Worm (Caenorhabditis elegans) whole organism, L2 larva: Measurements from ENCODE around the gene C35B1.4.

Experiments
- C34F6.9 ChIP-seq: fragments of 150-350 bp; optimal IDR thresholded peaks from 2 replicates; lab custom pipeline; 2014; ENCODE audit warnings: missing biosample characterization, missing genetic modification characterization
- F13H6.1 ChIP-seq: sonication (generic microtip); optimal IDR thresholded peaks from 2 replicates; lab custom pipeline; 2016; ENCODE audit warnings: missing genetic modification characterization, missing compliant biosample characterization
- R02D3.7 ChIP-seq: fragments of 150-350 bp; optimal IDR thresholded peaks from 2 replicates; lab custom pipeline; 2014; ENCODE audit warnings: missing biosample characterization, missing genetic modification characterization
- Y55F3AM.14 ChIP-seq: fragments of 200-800 bp; sonication (Bioruptor generic); optimal IDR thresholded peaks from 2 replicates; lab custom pipeline; 2018; ENCODE audit warnings: mild to moderate bottlenecking, missing genetic modification characterization, missing compliant biosample characterization
- ZK546.5 ChIP-seq: sonication (generic microtip); optimal IDR thresholded peaks from 2 replicates; lab custom pipeline; 2017; ENCODE audit warnings: missing biosample characterization, missing genetic modification characterization
- alr-1 ChIP-seq: fragments of 150-350 bp; optimal IDR thresholded peaks from 2 replicates; lab custom pipeline; 2014; ENCODE audit warnings: missing biosample characterization, missing genetic modification characterization
- aly-2 ChIP-seq: fragments of 150-350 bp; optimal IDR thresholded peaks from 2 replicates; lab custom pipeline; 2014; ENCODE audit warnings: missing biosample characterization, missing genetic modification characterization
- ama-1 ChIP-seq: fragments of 150-350 bp; optimal IDR thresholded peaks from 2 replicates; lab custom pipeline; 2018; ENCODE audit warnings: inconsistent platforms
- ceh-16 ChIP-seq: fragments of 150-350 bp; optimal IDR thresholded peaks from 2 replicates; lab custom pipeline; 2014; ENCODE audit warnings: missing biosample characterization, missing genetic modification characterization
- ceh-82 ChIP-seq: fragments of 150-350 bp; optimal IDR thresholded peaks from 2 replicates; lab custom pipeline; 2014; ENCODE audit warnings: missing biosample characterization, missing genetic modification characterization
- crh-2 ChIP-seq: sonication (generic microtip); optimal IDR thresholded peaks from 2 replicates; lab custom pipeline; 2017; ENCODE audit warnings: missing biosample characterization, missing genetic modification characterization
- elt-1 ChIP-seq: fragments of 150-350 bp; optimal IDR thresholded peaks from 2 replicates; lab custom pipeline; 2014; ENCODE audit warnings: missing biosample characterization, missing genetic modification characterization
- elt-3 ChIP-seq: sonication (generic microtip); optimal IDR thresholded peaks from 2 replicates; lab custom pipeline; 2017; ENCODE audit warnings: missing biosample characterization, missing genetic modification characterization
- fos-1 ChIP-seq: fragments of 150-350 bp; optimal IDR thresholded peaks from 2 replicates; lab custom pipeline; 2014; ENCODE audit warnings: missing biosample characterization, missing genetic modification characterization
- gmeb-1 ChIP-seq: fragments of 150-350 bp; optimal IDR thresholded peaks from 2 replicates; lab custom pipeline; 2014; ENCODE audit warnings: missing biosample characterization, missing genetic modification characterization
- lin-11 ChIP-seq: fragments of 150-350 bp; sonication (generic microtip); optimal IDR thresholded peaks from 2 replicates; lab custom pipeline; 2014; ENCODE audit warnings: missing biosample characterization, missing genetic modification characterization, inconsistent platforms, mixed read lengths
- lin-13 ChIP-seq: fragments of 150-350 bp; optimal IDR thresholded peaks from 2 replicates; lab custom pipeline; 2014; ENCODE audit warnings: missing biosample characterization, missing genetic modification reagents, missing genetic modification characterization
- lin-39 ChIP-seq: fragments of 150-350 bp; optimal IDR thresholded peaks from 2 replicates; lab custom pipeline; 2014; ENCODE audit warnings: missing biosample characterization, missing genetic modification reagents, missing genetic modification characterization
- lsy-2 ChIP-seq, 2 experiments: fragments of 150-350 bp in 1 of 2; sonication (generic microtip) in 1 of 2; optimal IDR thresholded peaks; 2 replicates each; lab custom pipeline; 2014 to 2017; ENCODE audit warnings: missing biosample characterization in 2 of 2, missing genetic modification characterization in 2 of 2
- mab-5 ChIP-seq: fragments of 150-350 bp; optimal IDR thresholded peaks from 2 replicates; lab custom pipeline; 2014; ENCODE audit warnings: missing biosample characterization, missing genetic modification characterization
- mdl-1 ChIP-seq, 2 experiments: fragments of 150-350 bp in 1 of 2; sonication (generic microtip) in 1 of 2; optimal IDR thresholded peaks; 2 replicates each; lab custom pipeline; 2017; ENCODE audit warnings: missing biosample characterization in 2 of 2, missing genetic modification characterization in 2 of 2
- nhr-10 ChIP-seq: sonication (generic microtip); optimal IDR thresholded peaks from 2 replicates; lab custom pipeline; 2017; ENCODE audit warnings: missing biosample characterization, missing genetic modification characterization
- nhr-11 ChIP-seq: fragments of 150-350 bp; optimal IDR thresholded peaks from 2 replicates; lab custom pipeline; 2014; ENCODE audit warnings: missing biosample characterization, missing genetic modification characterization
- nhr-12 ChIP-seq: fragments of 150-350 bp; optimal IDR thresholded peaks from 2 replicates; lab custom pipeline; 2014; ENCODE audit warnings: missing biosample characterization, missing genetic modification characterization
- nhr-129 ChIP-seq: fragments of 150-350 bp; optimal IDR thresholded peaks from 2 replicates; lab custom pipeline; 2014; ENCODE audit warnings: missing biosample characterization, missing genetic modification characterization
- nhr-23 ChIP-seq: fragments of 150-350 bp; optimal IDR thresholded peaks from 2 replicates; lab custom pipeline; 2014; ENCODE audit warnings: missing biosample characterization, missing genetic modification reagents, missing genetic modification characterization
- nhr-237 ChIP-seq: fragments of 150-350 bp; optimal IDR thresholded peaks from 2 replicates; lab custom pipeline; 2014; ENCODE audit warnings: missing biosample characterization, missing genetic modification characterization
- nhr-25 ChIP-seq: fragments of 150-350 bp; sonication (generic microtip); optimal IDR thresholded peaks from 3 replicates; lab custom pipeline; 2014; ENCODE audit warnings: missing biosample characterization, missing genetic modification characterization
- nhr-6 ChIP-seq: fragments of 150-350 bp; optimal IDR thresholded peaks from 2 replicates; lab custom pipeline; 2014; ENCODE audit warnings: missing biosample characterization, missing genetic modification characterization
- nhr-77 ChIP-seq: fragments of 150-350 bp; optimal IDR thresholded peaks from 2 replicates; lab custom pipeline; 2014; ENCODE audit warnings: missing biosample characterization, missing genetic modification characterization
- peb-1 ChIP-seq: fragments of 150-350 bp; optimal IDR thresholded peaks from 2 replicates; lab custom pipeline; 2014; ENCODE audit warnings: missing biosample characterization, missing genetic modification characterization
- skn-1 ChIP-seq: sonication (generic microtip); optimal IDR thresholded peaks from 2 replicates; lab custom pipeline; 2017; ENCODE audit warnings: missing biosample characterization, missing genetic modification characterization
- snpc-4 ChIP-seq: fragments of 150-350 bp; optimal IDR thresholded peaks from 2 replicates; lab custom pipeline; 2014; ENCODE audit warnings: missing biosample characterization, missing genetic modification characterization
- unc-55 ChIP-seq: fragments of 150-350 bp; sonication (generic microtip); optimal IDR thresholded peaks from 3 replicates; lab custom pipeline; 2014; ENCODE audit warnings: missing biosample characterization, missing genetic modification reagents, missing genetic modification characterization
- ztf-1 ChIP-seq: fragments of 200-800 bp; sonication (Bioruptor generic); conservative IDR thresholded peaks from 2 replicates; pipeline ENCODE4 v1.3.6; 2022; ENCODE audit warnings: missing genetic modification characterization, missing compliant biosample characterization
- ztf-4 ChIP-seq: fragments of 150-350 bp; optimal IDR thresholded peaks from 2 replicates; lab custom pipeline; 2014; ENCODE audit warnings: missing biosample characterization, missing genetic modification characterization

Gene C35B1.4

DNA sequence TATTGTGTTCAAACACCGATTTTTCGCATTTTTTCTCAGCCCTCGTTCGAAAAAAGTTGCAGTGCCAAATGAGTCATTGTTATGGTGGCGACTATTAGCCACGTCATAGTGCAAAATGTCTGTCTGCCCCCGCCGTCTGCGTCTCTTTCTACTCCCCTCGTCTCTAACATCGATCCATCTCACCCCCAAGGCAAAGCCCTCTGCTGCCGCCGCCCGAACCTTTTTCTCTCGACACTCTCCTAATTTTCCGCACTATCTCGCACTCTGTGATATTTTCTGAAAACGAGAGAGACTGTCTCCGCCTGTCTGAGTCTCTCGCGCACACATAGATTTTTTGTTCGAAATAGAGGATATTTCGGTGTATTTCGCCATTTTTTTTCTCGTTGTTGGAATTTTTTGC, 13.5 kb downstream of the C35B1.4 start (continued):
- TF ChIP-seq nhr-12 (tag; lab: Kevin White, UChicago) = no peak
- no peak for TF ChIP-seq nhr-10 (tag; lab: Kevin White, UChicago)
- TF ChIP-seq nhr-237 (tag; lab: Kevin White, UChicago) = peak; percentile 4
- TF ChIP-seq ZK546.5 (tag; lab: Kevin White, UChicago) = no peak
- no peak for TF ChIP-seq nhr-23
- no peak for TF ChIP-seq skn-1 (tag; lab: Kevin White, UChicago)
- peak; percentile 44 for TF ChIP-seq nhr-6 (tag; lab: Kevin White, UChicago)
- no peak for TF ChIP-seq alr-1 (tag; lab: Kevin White, UChicago)
- peak; percentile 4 for TF ChIP-seq lin-11 (tag; lab: Kevin White, UChicago)
- peak; percentile 55 for TF ChIP-seq ztf-4 (tag; lab: Kevin White, UChicago)
- peak in 1 of 2 experiments; percentile 58 for TF ChIP-seq mdl-1 (tag; optimal IDR thresholded peaks at IDR 0.05; lab: Kevin White, UChicago)
- TF ChIP-seq ama-1 (lab: Kevin White, UChicago) = no peak
- TF ChIP-seq ceh-82 (tag; lab: Kevin White, UChicago) = peak; percentile 75
- no peak for TF ChIP-seq ceh-16 (tag; lab: Kevin White, UChicago)
- TF ChIP-seq gmeb-1 (tag; lab: Kevin White, UChicago) = peak; percentile 67

DNA sequence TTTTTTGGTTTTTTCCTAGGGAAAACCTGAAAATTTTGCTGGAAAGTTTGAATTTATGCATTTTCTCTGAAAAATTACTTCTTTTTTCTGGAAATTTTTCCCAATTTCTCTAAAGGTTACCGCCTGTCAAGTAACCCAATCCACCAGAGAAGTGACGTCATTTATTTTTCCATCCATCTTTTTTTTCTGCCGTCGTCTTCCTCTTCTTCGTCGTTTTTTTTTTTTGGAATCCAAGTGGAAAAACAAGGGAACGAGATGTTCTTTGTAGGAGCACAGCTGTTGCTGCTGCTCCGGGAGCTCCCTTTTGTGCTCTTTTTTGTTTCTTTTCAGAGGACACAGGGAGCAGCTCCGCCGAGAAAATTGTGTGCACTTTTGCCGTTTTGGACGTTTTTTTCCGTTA, 14.8 kb downstream of the C35B1.4 start:
- no peak for TF ChIP-seq crh-2
- peak; percentile 0 for TF ChIP-seq unc-55 (GFP tag; lab: Kevin White, UChicago)
- TF ChIP-seq, all 48 proteins: peak for 1

DNA sequence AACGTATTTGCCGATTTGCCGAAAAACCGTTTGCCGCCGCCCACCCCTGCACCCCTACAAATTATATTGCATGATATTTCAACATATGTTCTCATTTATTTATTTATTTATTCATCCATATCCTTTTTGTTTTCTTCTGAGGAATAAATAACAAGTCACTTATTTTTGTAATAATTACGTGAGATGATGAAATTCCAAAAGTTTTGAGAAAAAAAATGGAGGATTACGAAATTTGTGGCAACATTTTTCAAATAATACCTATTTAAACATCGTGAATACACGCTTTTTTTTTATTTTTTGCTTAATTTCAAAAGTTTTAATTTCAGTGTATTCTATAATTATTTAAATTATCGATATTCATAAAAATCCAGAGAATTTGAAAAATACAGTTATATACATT, 17.3 kb downstream of the C35B1.4 start:
- TF ChIP-seq crh-2 = no peak
- peak; percentile 26 for TF ChIP-seq nhr-129 (tag; lab: Kevin White, UChicago)

DNA sequence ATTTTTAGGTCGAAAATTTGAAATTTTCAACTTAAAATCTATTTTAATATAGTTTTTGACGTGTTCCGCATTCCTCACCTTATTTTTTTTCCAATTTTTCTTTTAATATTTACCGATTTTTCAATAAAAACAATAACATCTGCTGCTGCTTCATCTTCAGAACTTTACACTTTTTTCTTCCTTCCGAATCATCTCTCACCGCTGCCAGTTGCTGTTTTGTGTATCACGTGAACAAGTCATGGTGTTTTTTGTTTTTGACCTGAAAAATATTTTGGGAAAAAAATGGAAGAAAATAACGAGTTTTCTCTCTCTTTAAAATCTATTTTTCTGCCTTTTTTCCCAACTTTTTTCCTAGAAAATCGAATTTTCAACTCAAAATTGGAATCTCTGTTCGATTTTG, 20.2 kb downstream of the C35B1.4 start:
- TF ChIP-seq skn-1 (tag; lab: Kevin White, UChicago) (no peak), lsy-2 (tag; optimal IDR thresholded peaks at IDR 0.05; lab: Kevin White, UChicago) (peak in 1 of 2 experiments; percentile 13), ztf-4 (tag; lab: Kevin White, UChicago) (no peak), nhr-25 (tag; lab: Kevin White, UChicago) (no peak), elt-3 (tag; lab: Kevin White, UChicago) (no peak), elt-1 (no peak), C34F6.9 (no peak), alr-1 (tag; lab: Kevin White, UChicago) (no peak), aly-2 (tag; lab: Kevin White, UChicago) (no peak), nhr-129 (tag; lab: Kevin White, UChicago) (peak; percentile 10), mab-5 (no peak), nhr-77 (no peak), snpc-4 (tag; lab: Kevin White, UChicago) (no peak), F13H6.1 (tag; lab: Kevin White, UChicago) (no peak), nhr-11 (tag; lab: Kevin White, UChicago) (no peak), nhr-12 (tag; lab: Kevin White, UChicago) (no peak), lin-39 (tag; lab: Kevin White, UChicago) (no peak), ama-1 (lab: Kevin White, UChicago) (no peak)

DNA sequence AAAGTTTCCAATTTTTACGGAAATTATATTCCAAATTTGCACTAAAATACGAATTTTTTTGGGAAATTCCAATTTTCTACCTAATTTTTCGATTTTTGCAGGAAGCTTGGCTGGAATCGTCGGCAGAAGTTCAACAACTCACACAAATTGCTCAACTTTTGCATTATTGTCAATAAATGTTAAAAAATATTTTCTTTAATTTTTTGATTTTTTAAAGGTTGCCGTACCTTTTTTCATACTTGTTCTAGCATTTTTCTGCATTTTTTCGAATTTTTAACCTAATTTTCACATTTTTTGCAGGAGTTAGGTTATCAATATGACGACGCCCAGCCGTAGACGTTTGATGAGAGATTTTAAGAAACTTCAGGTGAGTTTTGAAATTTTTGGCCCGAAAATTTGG, 23.1 kb downstream of the C35B1.4 start, which contains the start of gene ubc-1:
Gene ubc-1 (plus strand): TSS at position 301 of the 400 bp plus-strand sequence.
- TF ChIP-seq ztf-1 (GFP tag; lab: Robert Waterston, UW) (no peak), nhr-12 (tag; lab: Kevin White, UChicago) (no peak), nhr-25 (tag; lab: Kevin White, UChicago) (no peak), ZK546.5 (tag; lab: Kevin White, UChicago) (no peak), nhr-11 (tag; lab: Kevin White, UChicago) (no peak), nhr-23 (no peak), Y55F3AM.14 (no peak), crh-2 (no peak), lin-13 (no peak), elt-3 (tag; lab: Kevin White, UChicago) (no peak), R02D3.7 (tag; lab: Kevin White, UChicago) (no peak), nhr-10 (tag; lab: Kevin White, UChicago) (no peak), peb-1 (tag; lab: Kevin White, UChicago) (no peak), fos-1 (no peak), ztf-4 (tag; lab: Kevin White, UChicago) (no peak), lsy-2 (tag; optimal IDR thresholded peaks at IDR 0.05; lab: Kevin White, UChicago) (no peak), nhr-237 (tag; lab: Kevin White, UChicago) (no peak), nhr-6 (tag; lab: Kevin White, UChicago) (no peak)
